Worm (Caenorhabditis elegans) whole organism, mixed stage, embryonic: ENCODE measurements around the gene T22F3.8.

Source experiments
- blmp-1 ChIP-seq: fragments of 150-350 bp; optimal IDR thresholded peaks from 2 replicates; lab custom pipeline; 2014; ENCODE audit warnings: missing biosample characterization, missing genetic modification characterization
- mab-5 ChIP-seq: fragments of 150-350 bp; optimal IDR thresholded peaks from 2 replicates; lab custom pipeline; 2014; ENCODE audit warnings: missing biosample characterization, missing genetic modification characterization
- nhr-12 ChIP-seq: fragments of 150-350 bp; optimal IDR thresholded peaks from 2 replicates; lab custom pipeline; 2014; ENCODE audit warnings: missing biosample characterization, missing genetic modification characterization
- nhr-2 ChIP-seq: fragments of 150-350 bp; optimal IDR thresholded peaks from 2 replicates; lab custom pipeline; 2014; ENCODE audit warnings: missing biosample characterization, missing genetic modification characterization
- nhr-237 ChIP-seq: fragments of 150-350 bp; optimal IDR thresholded peaks from 2 replicates; lab custom pipeline; 2014; ENCODE audit warnings: missing biosample characterization, missing genetic modification characterization
- nhr-28 ChIP-seq: fragments of 150-350 bp; optimal IDR thresholded peaks from 2 replicates; lab custom pipeline; 2014; ENCODE audit warnings: missing biosample characterization, missing genetic modification characterization
- pha-4 ChIP-seq: fragments of 150-350 bp; optimal IDR thresholded peaks from 2 replicates; lab custom pipeline; 2018; ENCODE audit warnings: missing biosample characterization, missing genetic modification reagents, missing genetic modification characterization
- snpc-4 ChIP-seq: fragments of 150-350 bp; optimal IDR thresholded peaks from 2 replicates; lab custom pipeline; 2014; ENCODE audit warnings: missing biosample characterization, missing genetic modification characterization
- unc-39 ChIP-seq: fragments of 150-350 bp; optimal IDR thresholded peaks from 2 replicates; lab custom pipeline; 2014; ENCODE audit warnings: missing biosample characterization, missing genetic modification characterization
- unc-62 ChIP-seq: fragments of 150-350 bp; optimal IDR thresholded peaks from 2 replicates; lab custom pipeline; 2014; ENCODE audit warnings: missing biosample characterization, missing genetic modification reagents, missing genetic modification characterization
- ztf-11 ChIP-seq: fragments of 150-350 bp; optimal IDR thresholded peaks from 2 replicates; lab custom pipeline; 2014; ENCODE audit warnings: missing biosample characterization, missing genetic modification characterization

DNA sequence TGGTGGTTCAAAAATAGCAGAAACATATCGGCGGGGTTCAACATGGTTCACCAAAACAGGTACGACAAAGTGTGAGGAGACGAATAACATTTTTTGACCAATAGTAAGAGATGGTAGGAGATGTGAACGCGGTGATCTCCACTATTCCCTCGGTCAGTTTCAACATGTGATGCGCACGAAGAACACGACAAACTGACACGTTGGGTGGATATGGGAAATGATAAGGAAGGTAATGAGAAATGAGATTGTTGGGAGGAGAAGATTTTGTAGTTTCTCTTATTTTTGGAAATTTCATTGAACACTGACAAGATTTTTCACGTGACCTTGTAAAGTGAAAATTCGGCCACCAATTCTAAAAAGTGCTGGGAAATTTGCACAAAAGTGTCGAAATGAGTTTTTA, 5.5 kb upstream of the T22F3.8 start:
- no peak for TF ChIP-seq snpc-4 (tag; lab: Kevin White, UChicago)
- TF ChIP-seq unc-62 = no peak
- TF ChIP-seq nhr-12 (tag; lab: Kevin White, UChicago) = no peak
- TF ChIP-seq nhr-28 (tag; lab: Kevin White, UChicago) = no peak
- no peak for TF ChIP-seq ztf-11
- TF ChIP-seq pha-4 (tag; lab: Kevin White, UChicago) = no peak
- TF ChIP-seq nhr-237 (tag; lab: Kevin White, UChicago) = no peak
- TF ChIP-seq unc-39 = no peak
- no peak for TF ChIP-seq mab-5
- no peak for TF ChIP-seq nhr-2 (tag; lab: Kevin White, UChicago)
- no peak for TF ChIP-seq blmp-1
